Worm (Caenorhabditis elegans): ENCODE measurements around the gene egas-1.

- TF ChIP-seq unc-3 (GFP tag; conservative IDR thresholded peaks at IDR 0.05): no peak
- TF ChIP-seq unc-3 (tag; optimal IDR thresholded peaks at IDR 0.05): no peak
- no peak for TF ChIP-seq nhr-11 (tag; optimal IDR thresholded peaks at IDR 0.05)
- TF ChIP-seq ceh-34 (tag; optimal IDR thresholded peaks at IDR 0.05): no peak
- TF ChIP-seq pha-2 (tag; optimal IDR thresholded peaks at IDR 0.05): no peak
- no peak for TF ChIP-seq dmd-4 (tag; optimal IDR thresholded peaks at IDR 0.05; ENCODE audit: borderline replicate concordance)
- TF ChIP-seq sox-4 (tag; optimal IDR thresholded peaks at IDR 0.05): no peak
- TF ChIP-seq nfya-1 (tag; optimal IDR thresholded peaks at IDR 0.05): no peak
- TF ChIP-seq che-1 (tag; optimal IDR thresholded peaks at IDR 0.05): no peak
- no peak for TF ChIP-seq unc-55 (GFP tag; optimal IDR thresholded peaks at IDR 0.05)
- TF ChIP-seq fkh-10 (GFP tag; optimal IDR thresholded peaks at IDR 0.05): no peak
These were observed 42.3 kb upstream of the egas-1 start for ce11 chrV:18597779-18598178.
